Fruit fly (Drosophila melanogaster) whole organism, pupa: ENCODE measurements around the gene superdeath.

ENCODE experiments used
- CG14655 ChIP-seq: fragments of 200-800 bp; sonication (Bioruptor generic); optimal IDR thresholded peaks from 3 replicates; lab custom pipeline; 2017; ENCODE audit warnings: mild to moderate bottlenecking, missing biosample characterization, missing genetic modification reagents, missing genetic modification characterization
- CG15710 ChIP-seq: fragments of 200-800 bp; sonication (Bioruptor generic); optimal IDR thresholded peaks from 2 replicates; lab custom pipeline; 2018; ENCODE audit warnings: missing biosample characterization, mild to moderate bottlenecking, missing genetic modification characterization, moderate library complexity
- CG8159 ChIP-seq: fragments of 200-800 bp; sonication (Bioruptor generic); optimal IDR thresholded peaks from 3 replicates; lab custom pipeline; 2018; ENCODE audit warnings: missing biosample characterization, mild to moderate bottlenecking, missing genetic modification characterization, moderate library complexity
- CG8301 ChIP-seq: fragments of 200-800 bp; sonication (Bioruptor generic); optimal IDR thresholded peaks from 2 replicates; lab custom pipeline; 2018; ENCODE audit warnings: missing biosample characterization, mild to moderate bottlenecking, missing genetic modification characterization
- D1 ChIP-seq: fragments of 200-800 bp; sonication (Bioruptor generic); optimal IDR thresholded peaks from 2 replicates; lab custom pipeline; 2018; ENCODE audit warnings: missing biosample characterization, mild to moderate bottlenecking, missing genetic modification characterization, moderate library complexity
- Ets98B ChIP-seq: fragments of 200-800 bp; sonication (Bioruptor generic); IDR thresholded peaks from 2 replicates; pipeline ENCODE4 v1.3.6; 2022; ENCODE audit warnings: missing biosample characterization, missing genetic modification characterization

- no peak for TF ChIP-seq D1 (tag; lab: Kevin White, UChicago)
- TF ChIP-seq CG8159, result no peak
- 0 out of 2 replicates have a peak, but pooled peaks have one; percentile 7 for TF ChIP-seq Ets98B (GFP tag; lab: Robert Waterston, UW)
- no peak for TF ChIP-seq CG14655
- TF ChIP-seq CG15710 (tag; lab: Kevin White, UChicago), result peak; percentile 6
- no peak for TF ChIP-seq CG8301 (tag; lab: Kevin White, UChicago)
Observed at dm6 chr3R:29148072-29148471, 9.6 kb downstream of the superdeath start, which contains the start of the genes CG11882 and Pglym78.
